Fruit fly (Drosophila melanogaster) whole organism, embryonic: ENCODE measurements around the gene Bx.

Experiments
- BtbVII ChIP-seq: fragments of 200-800 bp; sonication (Bioruptor generic); optimal IDR thresholded peaks from 3 replicates; lab custom pipeline; 2017; ENCODE audit warnings: missing biosample characterization, mild to moderate bottlenecking, missing genetic modification characterization
- CG10366 ChIP-seq: fragments of 200-800 bp; sonication (Bioruptor generic); IDR thresholded peaks from 2 replicates; pipeline ENCODE4 v1.3.6; 2022; ENCODE audit warnings: missing biosample characterization, missing genetic modification characterization
- CG10462 ChIP-seq: fragments of 200-800 bp; sonication (Bioruptor generic); optimal IDR thresholded peaks from 2 replicates; lab custom pipeline; 2016; ENCODE audit warnings: missing biosample characterization, missing genetic modification characterization
- CG11456 ChIP-seq: fragments of 200-800 bp; sonication (Bioruptor generic); IDR thresholded peaks from 3 replicates; pipeline ENCODE4 v1.3.6; 2022; ENCODE audit warnings: missing biosample characterization, missing genetic modification characterization
- CG1233 ChIP-seq: fragments of 200-800 bp; sonication (Bioruptor generic); optimal IDR thresholded peaks from 4 replicates; lab custom pipeline; 2018; ENCODE audit warnings: missing biosample characterization, mild to moderate bottlenecking, missing genetic modification characterization
- CG12942 ChIP-seq: fragments of 200-800 bp; sonication (Bioruptor generic); optimal IDR thresholded peaks from 3 replicates; lab custom pipeline; 2016; ENCODE audit warnings: missing biosample characterization, missing genetic modification characterization
- CG14667 ChIP-seq: fragments of 200-800 bp; sonication (Bioruptor generic); IDR thresholded peaks from 2 replicates; pipeline ENCODE4 v1.3.6; 2022; ENCODE audit warnings: missing biosample characterization, missing genetic modification characterization
- CG1603 ChIP-seq: fragments of 200-800 bp; sonication (Bioruptor generic); optimal IDR thresholded peaks from 2 replicates; lab custom pipeline; 2019; ENCODE audit warnings: missing biosample characterization, mild to moderate bottlenecking, missing genetic modification characterization, moderate library complexity
- CG17359 ChIP-seq: fragments of 200-800 bp; sonication (Bioruptor generic); optimal IDR thresholded peaks from 3 replicates; lab custom pipeline; 2018; ENCODE audit warnings: missing biosample characterization, mild to moderate bottlenecking, missing genetic modification characterization, moderate library complexity
- CG32767 ChIP-seq: fragments of 200-800 bp; sonication (Bioruptor generic); IDR thresholded peaks from 2 replicates; pipeline ENCODE4 v1.3.6; 2022; ENCODE audit warnings: missing biosample characterization, missing genetic modification characterization
- CG5180 ChIP-seq: fragments of 200-800 bp; sonication (Bioruptor generic); optimal IDR thresholded peaks from 3 replicates; lab custom pipeline; 2017; ENCODE audit warnings: missing biosample characterization, missing genetic modification characterization, mild to moderate bottlenecking, moderate library complexity, missing genetic modification reagents
- CG5245 ChIP-seq: fragments of 200-800 bp; sonication (Bioruptor generic); optimal IDR thresholded peaks from 3 replicates; lab custom pipeline; 2016; ENCODE audit warnings: missing biosample characterization, missing genetic modification characterization
- CG6683 ChIP-seq: fragments of 200-800 bp; sonication (Bioruptor generic); optimal IDR thresholded peaks from 2 replicates; lab custom pipeline; 2017; ENCODE audit warnings: missing biosample characterization, mild to moderate bottlenecking, missing genetic modification characterization, missing genetic modification reagents
- CG7745 ChIP-seq: fragments of 200-800 bp; sonication (Bioruptor generic); optimal IDR thresholded peaks from 2 replicates; lab custom pipeline; 2018; ENCODE audit warnings: missing biosample characterization, mild to moderate bottlenecking, missing genetic modification characterization, moderate library complexity
- CG7928 ChIP-seq: fragments of 200-800 bp; sonication (Bioruptor generic); optimal IDR thresholded peaks from 2 replicates; lab custom pipeline; 2017; ENCODE audit warnings: missing biosample characterization, mild to moderate bottlenecking, missing genetic modification characterization
- CG8944 ChIP-seq: fragments of 200-800 bp; sonication (Bioruptor generic); optimal IDR thresholded peaks from 3 replicates; lab custom pipeline; 2016; ENCODE audit warnings: missing biosample characterization, missing genetic modification characterization
- CG9727 ChIP-seq: fragments of 200-800 bp; sonication (Bioruptor generic); optimal IDR thresholded peaks from 3 replicates; lab custom pipeline; 2017; ENCODE audit warnings: missing biosample characterization, mild to moderate bottlenecking, missing genetic modification characterization
- Dp ChIP-seq: fragments of 200-800 bp; sonication (Bioruptor generic); optimal IDR thresholded peaks from 2 replicates; lab custom pipeline; 2018; ENCODE audit warnings: missing biosample characterization, mild to moderate bottlenecking, missing genetic modification characterization, moderate library complexity
- ERR ChIP-seq: fragments of 200-800 bp; sonication (Bioruptor generic); optimal IDR thresholded peaks from 2 replicates; lab custom pipeline; 2016; ENCODE audit warnings: missing biosample characterization, missing genetic modification characterization
- Ets97D ChIP-seq: fragments of 200-800 bp; sonication (Bioruptor generic); optimal IDR thresholded peaks from 3 replicates; lab custom pipeline; 2016; ENCODE audit warnings: missing biosample characterization, missing genetic modification characterization
- Kr ChIP-seq: fragments of 200-800 bp; sonication (Bioruptor generic); optimal IDR thresholded peaks from 2 replicates; lab custom pipeline; 2017; ENCODE audit warnings: missing biosample characterization, mild to moderate bottlenecking, missing genetic modification characterization
- Lhr ChIP-seq: fragments of 200-800 bp; sonication (Bioruptor generic); optimal IDR thresholded peaks from 3 replicates; lab custom pipeline; 2017; ENCODE audit warnings: mild to moderate bottlenecking, missing biosample characterization, missing genetic modification reagents, missing genetic modification characterization
- Mad ChIP-seq: fragments of 200-800 bp; sonication (Bioruptor generic); optimal IDR thresholded peaks from 2 replicates; lab custom pipeline; 2016; ENCODE audit warnings: missing biosample characterization, missing genetic modification characterization
- Myb ChIP-seq: fragments of 200-800 bp; sonication (Bioruptor generic); optimal IDR thresholded peaks from 2 replicates; lab custom pipeline; 2016; ENCODE audit warnings: missing biosample characterization, missing genetic modification characterization
- Pdp1 ChIP-seq, 2 experiments: fragments of 200-800 bp; sonication (Bioruptor generic); optimal IDR thresholded peaks; 3 replicates each; lab custom pipeline; 2016; ENCODE audit warnings: missing biosample characterization in 2 of 2, missing genetic modification characterization in 2 of 2, mild to moderate bottlenecking in 1 of 2, moderate library complexity in 1 of 2
- Sry-δ ChIP-seq: fragments of 200-800 bp; sonication (Bioruptor generic); optimal IDR thresholded peaks from 2 replicates; lab custom pipeline; 2016; ENCODE audit warnings: missing biosample characterization, missing genetic modification characterization
- Usf ChIP-seq: fragments of 200-800 bp; sonication (Bioruptor generic); optimal IDR thresholded peaks from 2 replicates; lab custom pipeline; 2017; ENCODE audit warnings: missing genotype, missing biosample characterization, missing genetic modification characterization
- Xbp1 ChIP-seq: fragments of 200-800 bp; sonication (Bioruptor generic); optimal IDR thresholded peaks from 3 replicates; lab custom pipeline; 2016; ENCODE audit warnings: missing biosample characterization, mild to moderate bottlenecking, missing genetic modification characterization
- Xrp1 ChIP-seq: fragments of 200-800 bp; sonication (Bioruptor generic); IDR thresholded peaks from 2 replicates; pipeline ENCODE4 v1.3.6; 2022; ENCODE audit warnings: missing biosample characterization, missing genetic modification characterization
- amos ChIP-seq: fragments of 200-800 bp; sonication (Bioruptor generic); IDR thresholded peaks from 2 replicates; pipeline ENCODE4 v1.3.6; 2022; ENCODE audit warnings: missing biosample characterization, missing genetic modification characterization; ENCODE audit not compliant: partially characterized antibody
- bsh ChIP-seq, 2 experiments: fragments of 200-800 bp; sonication (Bioruptor generic); optimal IDR thresholded peaks; 2 replicates each; lab custom pipeline; 2017 to 2018; ENCODE audit warnings: mild to moderate bottlenecking in 2 of 2, missing biosample characterization in 2 of 2, missing genetic modification characterization in 2 of 2, moderate library complexity in 1 of 2
- chif ChIP-seq, 2 experiments: fragments of 200-800 bp; sonication (Bioruptor generic); optimal IDR thresholded peaks; 3 replicates each; lab custom pipeline; 2016; ENCODE audit warnings: missing biosample characterization in 2 of 2, missing genetic modification characterization in 2 of 2
- disco-r ChIP-seq: fragments of 200-800 bp; sonication (Bioruptor generic); optimal IDR thresholded peaks from 2 replicates; lab custom pipeline; 2016; ENCODE audit warnings: missing biosample characterization, missing genetic modification characterization
- emc ChIP-seq: fragments of 200-800 bp; sonication (Bioruptor generic); optimal IDR thresholded peaks from 2 replicates; lab custom pipeline; 2016; ENCODE audit warnings: missing biosample characterization, missing genetic modification characterization
- fd96Cb ChIP-seq: fragments of 200-800 bp; sonication (Bioruptor generic); optimal IDR thresholded peaks from 2 replicates; lab custom pipeline; 2018; ENCODE audit warnings: missing biosample characterization, mild to moderate bottlenecking, missing genetic modification characterization, moderate library complexity
- gro ChIP-seq: fragments of 200-800 bp; sonication (Bioruptor generic); optimal IDR thresholded peaks from 2 replicates; lab custom pipeline; 2016; ENCODE audit warnings: missing biosample characterization, missing genetic modification characterization
- h ChIP-seq: fragments of >200 bp; optimal IDR thresholded peaks from 2 replicates; lab custom pipeline; 2017
- her ChIP-seq: fragments of 200-800 bp; sonication (Bioruptor generic); optimal IDR thresholded peaks from 2 replicates; lab custom pipeline; 2016; ENCODE audit warnings: missing biosample characterization, missing genetic modification characterization
- lab ChIP-seq: fragments of 200-800 bp; sonication (Bioruptor generic); optimal IDR thresholded peaks from 3 replicates; lab custom pipeline; 2017; ENCODE audit warnings: missing biosample characterization, missing genetic modification characterization, mild to moderate bottlenecking, moderate library complexity, missing genetic modification reagents
- ro ChIP-seq: fragments of 200-800 bp; sonication (Bioruptor generic); IDR thresholded peaks from 2 replicates; pipeline ENCODE4 v1.3.6; 2022; ENCODE audit warnings: missing biosample characterization, missing genetic modification characterization
- shn ChIP-seq: fragments of 200-800 bp; sonication (Bioruptor generic); optimal IDR thresholded peaks from 3 replicates; lab custom pipeline; 2016; ENCODE audit warnings: missing biosample characterization, missing genetic modification characterization
- sim ChIP-seq: fragments of 200-800 bp; sonication (Bioruptor generic); IDR thresholded peaks from 2 replicates; pipeline ENCODE4 v1.3.6; 2022; ENCODE audit warnings: missing biosample characterization, missing genetic modification characterization
- sima ChIP-seq: fragments of 200-800 bp; sonication (Bioruptor generic); optimal IDR thresholded peaks from 2 replicates; lab custom pipeline; 2016; ENCODE audit warnings: missing biosample characterization, missing genetic modification characterization
- tgo ChIP-seq: fragments of 200-800 bp; sonication (Bioruptor generic); IDR thresholded peaks from 3 replicates; pipeline ENCODE4 v1.3.6; 2022; ENCODE audit warnings: missing biosample characterization, missing genetic modification characterization
- vnd ChIP-seq: fragments of 200-800 bp; sonication (Bioruptor generic); IDR thresholded peaks from 3 replicates; pipeline ENCODE4 v1.3.6; 2022; ENCODE audit warnings: missing biosample characterization, missing genetic modification characterization; ENCODE audit not compliant: partially characterized antibody
- wdn ChIP-seq: fragments of 200-800 bp; sonication (Bioruptor generic); IDR thresholded peaks from 2 replicates; pipeline ENCODE4 v1.3.6; 2022; ENCODE audit warnings: missing biosample characterization, missing genetic modification characterization
- wor ChIP-seq: fragments of 200-800 bp; sonication (Bioruptor generic); IDR thresholded peaks from 2 replicates; pipeline ENCODE4 v1.3.6; 2022; ENCODE audit warnings: missing biosample characterization, missing genetic modification characterization
- zf30C ChIP-seq: fragments of 200-800 bp; sonication (Bioruptor generic); optimal IDR thresholded peaks from 3 replicates; lab custom pipeline; 2018; ENCODE audit warnings: missing biosample characterization, mild to moderate bottlenecking, missing genetic modification characterization

The Bx gene

DNA sequence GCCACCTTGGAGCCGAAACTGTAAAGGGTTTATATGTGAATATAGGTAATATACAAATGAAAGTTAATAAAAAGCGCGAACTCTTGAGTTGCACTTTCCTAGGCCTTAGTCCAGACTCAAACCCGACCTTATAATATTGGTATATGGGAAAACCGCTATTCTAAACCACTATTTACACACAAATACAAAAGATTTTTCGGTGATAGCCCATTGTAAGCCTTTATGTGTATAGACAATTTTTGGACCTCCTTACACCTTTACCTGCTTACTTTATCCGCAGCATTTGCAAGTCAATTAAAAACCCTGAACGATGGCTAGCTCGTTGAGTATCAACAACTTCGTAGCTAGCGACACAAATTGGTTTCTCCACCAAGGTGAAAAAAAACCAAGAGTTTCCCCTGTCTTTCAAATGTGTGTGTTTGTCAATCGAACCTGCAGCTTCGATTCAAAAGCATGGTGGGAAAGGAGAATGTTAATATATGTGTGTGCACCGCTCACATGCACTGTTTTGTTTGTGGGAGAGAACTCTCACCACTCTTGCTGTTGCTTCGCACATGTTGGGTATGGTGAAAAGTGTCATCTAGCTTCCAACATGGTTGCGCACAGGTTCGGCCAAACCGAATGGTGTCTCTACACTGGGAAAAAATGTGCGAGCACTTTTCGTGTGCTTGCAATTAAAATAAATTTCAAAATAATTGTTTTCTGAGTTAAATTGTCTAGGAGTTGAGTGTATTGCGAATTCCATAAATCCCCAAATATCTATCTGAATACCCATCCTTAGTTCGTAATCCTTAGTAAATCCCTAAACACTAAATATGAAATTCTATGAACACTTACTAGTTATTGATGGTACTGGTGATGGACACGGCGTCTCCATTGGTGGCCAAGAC, 8.3 kb upstream of the Bx start (continued):
- TF ChIP-seq gro (GFP tag; lab: Kevin White, UChicago) = peak; percentile 79
- peak; percentile 63 to 84 for TF ChIP-seq chif (GFP tag; optimal IDR thresholded peaks at IDR 0.05; lab: Kevin White, UChicago)
- peak; percentile 87 for TF ChIP-seq CG1603 (tag; lab: Kevin White, UChicago)
- TF ChIP-seq Xrp1 (GFP tag; lab: Robert Waterston, UW) = peak; percentile 91
- TF ChIP-seq sima (GFP tag; lab: Kevin White, UChicago) = peak; percentile 56
- TF ChIP-seq CG7745 (tag; lab: Kevin White, UChicago) = no peak
- TF ChIP-seq emc (GFP tag; lab: Kevin White, UChicago) = peak; percentile 19
- TF ChIP-seq Ets97D (GFP tag; lab: Kevin White, UChicago) = peak; percentile 50
- TF ChIP-seq CG12942 (GFP tag; lab: Kevin White, UChicago) = peak; percentile 52
- TF ChIP-seq CG17359 (tag; lab: Kevin White, UChicago) = peak; percentile 85
- TF ChIP-seq bsh (GFP tag; optimal IDR thresholded peaks at IDR 0.05; lab: Kevin White, UChicago) = peak; percentile 38 to 81
- peak; percentile 79; the same call in 2 of the 3 replicates for TF ChIP-seq tgo (GFP tag; lab: Robert Waterston, UW)
- no peak for TF ChIP-seq Dp (GFP tag; lab: Kevin White, UChicago)
- peak; percentile 74 for TF ChIP-seq CG5245 (GFP tag; lab: Kevin White, UChicago)
- TF ChIP-seq CG5180 = peak; percentile 99
- no peak for TF ChIP-seq amos (GFP tag; lab: Robert Waterston, UW)
- peak; percentile 69 for TF ChIP-seq wdn
- TF ChIP-seq CG9727 = peak; percentile 79
- peak; percentile 32 for TF ChIP-seq Usf (GFP tag; lab: Kevin White, UChicago)
- TF ChIP-seq fd96Cb (tag; lab: Kevin White, UChicago) = peak; percentile 72
- peak; percentile 49 for TF ChIP-seq Myb (GFP tag; lab: Kevin White, UChicago)
- TF ChIP-seq CG11456 (GFP tag; lab: Robert Waterston, UW) = peak; percentile 86
- peak; percentile 16 for TF ChIP-seq Lhr (GFP tag; lab: Kevin White, UChicago)
- peak; percentile 74 for TF ChIP-seq CG10366 (GFP tag; lab: Robert Waterston, UW)
- peak; percentile 52; the same call in 1 of the 2 replicates for TF ChIP-seq ro (GFP tag; lab: Robert Waterston, UW)
- TF ChIP-seq wor (GFP tag; lab: Robert Waterston, UW) = peak; percentile 53
- TF ChIP-seq CG32767 = peak; percentile 39; the same call in 1 of the 2 replicates
- peak; percentile 82 for TF ChIP-seq Xbp1 (GFP tag; lab: Kevin White, UChicago)
- no peak for TF ChIP-seq Kr (GFP tag; lab: Kevin White, UChicago)
- peak; percentile 87 for TF ChIP-seq lab (GFP tag; lab: Kevin White, UChicago)
- TF ChIP-seq CG8944 (GFP tag; lab: Kevin White, UChicago) = peak; percentile 60
- TF ChIP-seq CG7928 (GFP tag; lab: Kevin White, UChicago) = no peak
- peak; percentile 49 for TF ChIP-seq CG10462
- 0 out of 2 replicates have a peak, but pooled peaks have one; percentile 43 for TF ChIP-seq CG14667 (GFP tag; lab: Robert Waterston, UW)
- peak; percentile 59 for TF ChIP-seq Mad
- peak; percentile 85 for TF ChIP-seq zf30C (GFP tag; lab: Kevin White, UChicago)
- TF ChIP-seq her = peak; percentile 65
- TF ChIP-seq CG6683 = peak; percentile 57
- TF ChIP-seq sim (GFP tag; lab: Robert Waterston, UW) = peak; percentile 55
- TF ChIP-seq CG1233 (GFP tag; lab: Kevin White, UChicago) = peak; percentile 67
- peak; percentile 75 to 82 for TF ChIP-seq Pdp1 (GFP tag; optimal IDR thresholded peaks at IDR 0.05; lab: Kevin White, UChicago)
- TF ChIP-seq disco-r (GFP tag; lab: Kevin White, UChicago) = peak; percentile 77
- TF ChIP-seq vnd (GFP tag; lab: Robert Waterston, UW) = no peak
- peak; percentile 39 for TF ChIP-seq Sry-δ (GFP tag; lab: Kevin White, UChicago)
- TF ChIP-seq BtbVII = peak; percentile 78
- no peak for TF ChIP-seq h (lab: Kevin White, UChicago)
- peak; percentile 41 for TF ChIP-seq ERR
- TF ChIP-seq shn (GFP tag; lab: Kevin White, UChicago) = peak; percentile 64
